Fruit fly (Drosophila melanogaster) whole organism: ENCODE results near the gene CG33784.

Source experiments
- Dll ChIP-seq: fragments of >200 bp; optimal IDR thresholded peaks from 2 replicates; lab custom pipeline; 2017
- psq ChIP-seq: fragments of >200 bp; optimal IDR thresholded peaks from 2 replicates; lab custom pipeline; 2017

DNA sequence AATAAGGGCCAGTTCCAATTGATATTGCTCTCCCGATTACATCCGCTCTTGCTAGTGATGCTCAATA, 19.1 kb upstream of the CG33784 start, which contains the start of gene CG12811:
- TF ChIP-seq psq (lab: Kevin White, UChicago) = no peak
- TF ChIP-seq Dll = no peak
